Fruit fly (Drosophila melanogaster): ENCODE data around the gene CG15385.

The CG15385 gene

dm6 chr2L:2189100-2189499 is 23.3 kb downstream of the CG15385 start (continued):
- TF ChIP-seq CG10654 (GFP tag; optimal IDR thresholded peaks at IDR 0.05) (peak; percentile 64), CG10267 (tag; optimal IDR thresholded peaks at IDR 0.05) (peak; percentile 76), sob (GFP tag; IDR thresholded peaks at IDR 0.05) (peak; percentile 26; the same call in 1 of the 2 replicates), CG12071 (GFP tag; optimal IDR thresholded peaks at IDR 0.05) (no peak), HHEX (GFP tag; optimal IDR thresholded peaks at IDR 0.05) (peak; percentile 27), CG1529 (GFP tag; optimal IDR thresholded peaks at IDR 0.05) (peak; percentile 66), zf30C (GFP tag; optimal IDR thresholded peaks at IDR 0.05) (peak; percentile 82), CG14050 (GFP tag; IDR thresholded peaks at IDR 0.05) (peak; percentile 21; the same call in 1 of the 3 replicates), danr (GFP tag; IDR thresholded peaks at IDR 0.05) (no peak), peb (GFP tag; IDR thresholded peaks at IDR 0.05) (peak; percentile 42; the same call in 1 of the 2 replicates), Hr39 (optimal IDR thresholded peaks at IDR 0.05) (no peak), MTF-1 (GFP tag; optimal IDR thresholded peaks at IDR 0.05; ENCODE audit: borderline replicate concordance) (peak; percentile 64), CG10366 (GFP tag; IDR thresholded peaks at IDR 0.05) (peak; percentile 37; the same call in 1 of the 2 replicates), CG9609 (GFP tag; optimal IDR thresholded peaks at IDR 0.05) (peak; percentile 66), CG1647 (GFP tag; optimal IDR thresholded peaks at IDR 0.05) (no peak), CG43689 (GFP tag; IDR thresholded peaks at IDR 0.05) (no peak), luna (GFP tag; optimal IDR thresholded peaks at IDR 0.05) (no peak), jumu (GFP tag; optimal IDR thresholded peaks at IDR 0.05) (peak; percentile 59), ro (GFP tag; IDR thresholded peaks at IDR 0.05) (peak; percentile 49; the same call in 1 of the 2 replicates), CG32772 (GFP tag; IDR thresholded peaks at IDR 0.05) (peak; percentile 61; the same call in 1 of the 2 replicates), CG17802 (tag; optimal IDR thresholded peaks at IDR 0.05) (peak; percentile 58), Bteb2 (GFP tag; optimal IDR thresholded peaks at IDR 0.05) (no peak), H2.0 (GFP tag; IDR thresholded peaks at IDR 0.05) (peak; percentile 44; the same call in 1 of the 2 replicates), Ravus (GFP tag; IDR thresholded peaks at IDR 0.05) (no peak), Opbp (GFP tag; IDR thresholded peaks at IDR 0.05; ENCODE audit: partially characterized antibody) (no peak), CG6254 (GFP tag; optimal IDR thresholded peaks at IDR 0.05) (peak; percentile 72), ftz-f1 (GFP tag; optimal IDR thresholded peaks at IDR 0.05) (no peak), bsh (GFP tag; optimal IDR thresholded peaks at IDR 0.05) (peak in 1 of 2 experiments; percentile 94), CG11456 (GFP tag; IDR thresholded peaks at IDR 0.05) (no peak), croc (GFP tag; conservative IDR thresholded peaks at IDR 0.05) (peak; percentile 72), nom (GFP tag; optimal IDR thresholded peaks at IDR 0.05) (peak; percentile 10), CG2202 (tag; optimal IDR thresholded peaks at IDR 0.05) (peak; percentile 88), Usf (GFP tag; optimal IDR thresholded peaks at IDR 0.05) (peak; percentile 41), CG13775 (GFP tag; optimal IDR thresholded peaks at IDR 0.05) (peak; percentile 75), mirr (GFP tag; optimal IDR thresholded peaks at IDR 0.05) (no peak), Xrp1 (GFP tag; IDR thresholded peaks at IDR 0.05) (peak; percentile 90), phol (tag; optimal IDR thresholded peaks at IDR 0.05) (peak; percentile 79), fd64A (GFP tag; optimal IDR thresholded peaks at IDR 0.05) (peak; percentile 64), stc (GFP tag; IDR thresholded peaks at IDR 0.05) (no peak), h (optimal IDR thresholded peaks at IDR 0.05) (no peak), exex (tag; optimal IDR thresholded peaks at IDR 0.05) (no peak), ci (GFP tag; IDR thresholded peaks at IDR 0.05) (peak; percentile 77), CG6813 (GFP tag; optimal IDR thresholded peaks at IDR 0.05) (peak; percentile 35), trem (tag; optimal IDR thresholded peaks at IDR 0.05) (peak; percentile 75), dysf (GFP tag; IDR thresholded peaks at IDR 0.05) (peak; percentile 31; the same call in 1 of the 3 replicates), BtbVII (GFP tag; optimal IDR thresholded peaks at IDR 0.05) (no peak), shn (GFP tag; optimal IDR thresholded peaks at IDR 0.05) (peak; percentile 52), H15 (GFP tag; IDR thresholded peaks at IDR 0.05) (peak; percentile 72), CG7556 (GFP tag; optimal IDR thresholded peaks at IDR 0.05) (peak; percentile 61), Camta (GFP tag; optimal IDR thresholded peaks at IDR 0.05) (peak; percentile 57), ap (GFP tag; IDR thresholded peaks at IDR 0.05) (no peak), CG10431 (GFP tag; optimal IDR thresholded peaks at IDR 0.05) (peak; percentile 65)
